Worm (Caenorhabditis elegans) whole organism, L4/young adult: ENCODE data around the gene mcm-10.

Source experiments
- W03F9.2 ChIP-seq: fragments of 150-350 bp; optimal IDR thresholded peaks from 2 replicates; lab custom pipeline; 2014; ENCODE audit warnings: missing biosample characterization, missing genetic modification characterization
- him-1 ChIP-seq: sonication (generic microtip); optimal IDR thresholded peaks from 2 replicates; lab custom pipeline; 2016; ENCODE audit warnings: missing genotype, missing genetic modification reagents, missing genetic modification characterization, missing compliant biosample characterization

- TF ChIP-seq W03F9.2 (tag; lab: Kevin White, UChicago) (no peak), him-1 (no peak)
Observed at ce11 chrIII:11366467-11366866, 49.1 kb downstream of the mcm-10 start, which contains the start of gene T28D6.3.
